Worm (Caenorhabditis elegans) whole organism, late embryonic: Measurements from ENCODE around the gene B0280.2.

ENCODE experiments used
- F13H6.1 ChIP-seq: sonication (generic microtip); optimal IDR thresholded peaks from 2 replicates; lab custom pipeline; 2016; ENCODE audit warnings: missing genetic modification characterization, missing compliant biosample characterization
- T23F11.4 ChIP-seq: fragments of 200-800 bp; sonication (Bioruptor generic); optimal IDR thresholded peaks from 2 replicates; lab custom pipeline; 2018; ENCODE audit warnings: mild to moderate bottlenecking, missing genetic modification characterization, missing compliant biosample characterization
- Y22D7AL.16 ChIP-seq: sonication (generic microtip); optimal IDR thresholded peaks from 2 replicates; lab custom pipeline; 2016; ENCODE audit warnings: missing genetic modification characterization, missing compliant biosample characterization
- ceh-30 ChIP-seq: fragments of 150-350 bp; optimal IDR thresholded peaks from 2 replicates; lab custom pipeline; 2014; ENCODE audit warnings: missing biosample characterization, missing genetic modification characterization
- ceh-34 ChIP-seq: sonication (generic microtip); optimal IDR thresholded peaks from 2 replicates; lab custom pipeline; 2016; ENCODE audit warnings: mild to moderate bottlenecking, missing genetic modification characterization, missing compliant biosample characterization
- ceh-45 ChIP-seq: fragments of 200-800 bp; sonication (Bioruptor generic); IDR thresholded peaks from 2 replicates; pipeline ENCODE4 v1.3.6; 2022; ENCODE audit warnings: missing genetic modification reagents, missing genetic modification characterization, missing compliant biosample characterization
- ceh-48 ChIP-seq: sonication (generic microtip); optimal IDR thresholded peaks from 2 replicates; lab custom pipeline; 2016; ENCODE audit warnings: missing genetic modification characterization, inconsistent platforms, missing compliant biosample characterization
- dmd-4 ChIP-seq: sonication (generic microtip); optimal IDR thresholded peaks from 2 replicates; lab custom pipeline; 2016; ENCODE audit warnings: borderline replicate concordance, missing genetic modification characterization, missing compliant biosample characterization
- elt-2 ChIP-seq: sonication (generic microtip); optimal IDR thresholded peaks from 2 replicates; lab custom pipeline; 2016; ENCODE audit warnings: missing genetic modification reagents, missing genetic modification characterization, missing compliant biosample characterization
- eyg-1 ChIP-seq: sonication (generic microtip); optimal IDR thresholded peaks from 2 replicates; lab custom pipeline; 2016; ENCODE audit warnings: missing genotype, missing genetic modification characterization, missing compliant biosample characterization
- fkh-6 ChIP-seq: sonication (generic microtip); optimal IDR thresholded peaks from 2 replicates; lab custom pipeline; 2016; ENCODE audit warnings: missing genetic modification characterization, missing compliant biosample characterization
- hlh-15 ChIP-seq: sonication (generic microtip); optimal IDR thresholded peaks from 2 replicates; lab custom pipeline; 2016; ENCODE audit warnings: missing genetic modification characterization, missing compliant biosample characterization
- hlh-30 ChIP-seq: sonication (generic microtip); optimal IDR thresholded peaks from 2 replicates; lab custom pipeline; 2017; ENCODE audit warnings: antibody characterized with exemption, missing genetic modification characterization, missing compliant biosample characterization; ENCODE audit not compliant: insufficient read depth
- hlh-6 ChIP-seq: sonication (generic microtip); optimal IDR thresholded peaks from 2 replicates; lab custom pipeline; 2016; ENCODE audit warnings: missing genotype, missing genetic modification characterization, missing compliant biosample characterization
- hlh-8 ChIP-seq: sonication (generic microtip); optimal IDR thresholded peaks from 2 replicates; lab custom pipeline; 2016; ENCODE audit warnings: missing genotype, missing genetic modification characterization, missing compliant biosample characterization
- lin-11 ChIP-seq: fragments of 200-800 bp; sonication (Bioruptor generic); optimal IDR thresholded peaks from 2 replicates; lab custom pipeline; 2018; ENCODE audit warnings: mild to moderate bottlenecking, missing genetic modification characterization, missing compliant biosample characterization
- madf-2 ChIP-seq: sonication (generic microtip); optimal IDR thresholded peaks from 2 replicates; lab custom pipeline; 2017; ENCODE audit warnings: missing genetic modification characterization, missing compliant biosample characterization
- nfya-1 ChIP-seq: sonication (generic microtip); optimal IDR thresholded peaks from 2 replicates; lab custom pipeline; 2017; ENCODE audit warnings: missing genetic modification characterization, mild to moderate bottlenecking, missing compliant biosample characterization, antibody characterized with exemption, moderate library complexity
- nhr-232 ChIP-seq: sonication (generic microtip); optimal IDR thresholded peaks from 2 replicates; lab custom pipeline; 2016; ENCODE audit warnings: missing genetic modification characterization, missing compliant biosample characterization
- pat-9 ChIP-seq: fragments of 200-800 bp; sonication (Bioruptor generic); optimal IDR thresholded peaks from 2 replicates; lab custom pipeline; 2018; ENCODE audit warnings: mild to moderate bottlenecking, missing genetic modification characterization, moderate library complexity, missing compliant biosample characterization
- pha-4 ChIP-seq: fragments of 150-350 bp; optimal IDR thresholded peaks from 2 replicates; lab custom pipeline; 2018; ENCODE audit warnings: missing biosample characterization, missing genetic modification reagents, missing genetic modification characterization
- sdc-2 ChIP-seq: sonication (generic microtip); optimal IDR thresholded peaks from 2 replicates; lab custom pipeline; 2016; ENCODE audit warnings: missing genotype, missing genetic modification characterization, missing compliant biosample characterization
- ttx-3 ChIP-seq: sonication (generic microtip); optimal IDR thresholded peaks from 2 replicates; lab custom pipeline; 2016; ENCODE audit warnings: missing genetic modification reagents, missing genetic modification characterization, missing compliant biosample characterization
- unc-86 ChIP-seq: sonication (generic microtip); optimal IDR thresholded peaks from 2 replicates; lab custom pipeline; 2016; ENCODE audit warnings: missing genetic modification characterization, missing compliant biosample characterization
- zip-5 ChIP-seq: sonication (generic microtip); optimal IDR thresholded peaks from 2 replicates; lab custom pipeline; 2016; ENCODE audit warnings: missing genetic modification characterization, missing compliant biosample characterization

Gene B0280.2

ce11 chrIII:7166664-7167567, 42.5 kb downstream of the B0280.2 start:
- no peak for TF ChIP-seq ceh-45
- peak; percentile 8 for TF ChIP-seq nfya-1 (tag; lab: Kevin White, UChicago)
- TF ChIP-seq elt-2 (tag; lab: Kevin White, UChicago): peak; percentile 91

ce11 chrIII:7167568-7167937, 43.1 kb downstream of the B0280.2 start, which contains the start of gene acs-4:
Gene acs-4, plus strand, starts transcription at chrIII:7167838.
- TF ChIP-seq pha-4: no peak
- no peak for TF ChIP-seq hlh-15 (tag; lab: Kevin White, UChicago)
- no peak for TF ChIP-seq hlh-8 (tag; lab: Kevin White, UChicago)
- TF ChIP-seq eyg-1 (tag; lab: Kevin White, UChicago): no peak
- no peak for TF ChIP-seq ceh-34 (tag; lab: Kevin White, UChicago)
- TF ChIP-seq hlh-30 (tag; lab: Kevin White, UChicago): no peak
- TF ChIP-seq ceh-30 (tag; lab: Kevin White, UChicago): no peak
- no peak for TF ChIP-seq zip-5 (tag; lab: Kevin White, UChicago)
- TF ChIP-seq ceh-48 (tag; lab: Kevin White, UChicago): no peak

ce11 chrIII:7170090-7170489, 45.6 kb downstream of the B0280.2 start:
- TF ChIP-seq pha-4 (no peak), lin-11 (no peak), Y22D7AL.16 (tag; lab: Kevin White, UChicago) (no peak), pat-9 (tag; lab: Kevin White, UChicago) (no peak), fkh-6 (tag; lab: Kevin White, UChicago) (no peak), ceh-30 (tag; lab: Kevin White, UChicago) (no peak), madf-2 (tag; lab: Kevin White, UChicago) (no peak), unc-86 (tag; lab: Kevin White, UChicago) (no peak), nhr-232 (no peak), zip-5 (tag; lab: Kevin White, UChicago) (no peak), sdc-2 (no peak), ceh-48 (tag; lab: Kevin White, UChicago) (no peak), T23F11.4 (GFP tag; lab: Kevin White, UChicago) (no peak), hlh-6 (tag; lab: Kevin White, UChicago) (no peak), F13H6.1 (tag; lab: Kevin White, UChicago) (no peak), ttx-3 (tag; lab: Kevin White, UChicago) (no peak), dmd-4 (no peak)
